Worm (Caenorhabditis elegans): ENCODE measurements around the gene bath-33.
A peak's percentile ranks its signal among the peaks of the same experiment; 100 is the strongest.

Gene bath-33

ce11 chrII:1625666-1626065 lies 19.7 kb upstream of the bath-33 start, which contains the start of gene C08E3.14:
Gene C08E3.14, plus strand, starts transcription at chrII:1625966.
- no peak for TF ChIP-seq ZK546.5 (tag; optimal IDR thresholded peaks at IDR 0.05)
- no peak for TF ChIP-seq nhr-76 (tag; optimal IDR thresholded peaks at IDR 0.05)
- TF ChIP-seq skn-1 (tag; optimal IDR thresholded peaks at IDR 0.05), result no peak
- no peak for TF ChIP-seq ztf-4 (tag; optimal IDR thresholded peaks at IDR 0.05)
- TF ChIP-seq ztf-11 (tag; optimal IDR thresholded peaks at IDR 0.05), result no peak
- TF ChIP-seq lsy-12 (tag; optimal IDR thresholded peaks at IDR 0.05), result no peak
- TF ChIP-seq elt-2 (tag; optimal IDR thresholded peaks at IDR 0.05), result no peak

- TF ChIP-seq ceh-9 (tag; optimal IDR thresholded peaks at IDR 0.05), result no peak
- no peak for TF ChIP-seq nhr-43 (tag; optimal IDR thresholded peaks at IDR 0.05; ENCODE audit: poor library complexity, severe bottlenecking)
- no peak for TF ChIP-seq egl-27 (tag; optimal IDR thresholded peaks at IDR 0.05)
- no peak for TF ChIP-seq skn-1 (tag; optimal IDR thresholded peaks at IDR 0.05)
- TF ChIP-seq ceh-28 (tag; optimal IDR thresholded peaks at IDR 0.05), result no peak
- TF ChIP-seq fkh-10 (GFP tag; optimal IDR thresholded peaks at IDR 0.05), result no peak
- TF ChIP-seq jun-1 (tag; optimal IDR thresholded peaks at IDR 0.05), result no peak
- TF ChIP-seq sea-2 (GFP tag; optimal IDR thresholded peaks at IDR 0.05), result no peak
Observed at ce11 chrII:1624572-1624971, 18.6 kb upstream of the bath-33 start, which contains the start of gene fbxa-160. Gene fbxa-160, minus strand, starts transcription at chrII:1624672.

DNA sequence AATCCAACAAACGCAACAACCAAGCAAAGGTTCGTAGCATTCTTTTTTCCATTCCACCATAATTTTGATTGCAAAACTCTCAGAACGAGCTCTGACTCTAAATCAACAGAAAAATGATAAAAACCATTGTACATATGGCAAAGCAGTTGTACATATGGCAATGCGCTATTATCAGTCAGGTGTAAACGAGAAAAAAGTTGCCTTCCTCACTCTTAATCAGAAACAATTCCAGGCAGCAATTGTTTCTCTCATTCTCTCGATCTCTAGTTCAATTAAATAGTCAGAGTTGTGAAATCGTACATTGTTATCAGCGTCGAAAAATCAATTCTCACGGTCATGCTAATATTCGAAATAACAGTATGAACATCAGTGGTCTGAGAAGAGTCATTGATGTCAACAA lies 15.8 kb upstream of the bath-33 start:
- TF ChIP-seq nhr-76 (tag; optimal IDR thresholded peaks at IDR 0.05), result no peak
- no peak for TF ChIP-seq nhr-11 (tag; optimal IDR thresholded peaks at IDR 0.05)
- TF ChIP-seq ceh-82 (tag; optimal IDR thresholded peaks at IDR 0.05), result no peak
- TF ChIP-seq nhr-237 (tag; optimal IDR thresholded peaks at IDR 0.05), result no peak
- no peak for TF ChIP-seq elt-1 (tag; optimal IDR thresholded peaks at IDR 0.05)
- TF ChIP-seq pha-4 (tag; optimal IDR thresholded peaks at IDR 0.05), result peak; percentile 65
- TF ChIP-seq pqm-1 (tag; optimal IDR thresholded peaks at IDR 0.05), result peak; percentile 84
- TF ChIP-seq nhr-77 (tag; optimal IDR thresholded peaks at IDR 0.05), result no peak
- TF ChIP-seq elt-2 (tag; optimal IDR thresholded peaks at IDR 0.05), result peak; percentile 93
- no peak for TF ChIP-seq zag-1 (tag; optimal IDR thresholded peaks at IDR 0.05)
- no peak for TF ChIP-seq nhr-23 (tag; optimal IDR thresholded peaks at IDR 0.05)
- no peak for TF ChIP-seq nhr-43 (tag; optimal IDR thresholded peaks at IDR 0.05; ENCODE audit: poor library complexity, severe bottlenecking)
- no peak for TF ChIP-seq ceh-9 (tag; optimal IDR thresholded peaks at IDR 0.05)
- no peak for TF ChIP-seq ZK546.5 (tag; optimal IDR thresholded peaks at IDR 0.05)
- TF ChIP-seq ztf-11 (tag; optimal IDR thresholded peaks at IDR 0.05), result no peak
- TF ChIP-seq sea-2 (GFP tag; optimal IDR thresholded peaks at IDR 0.05), result no peak
- TF ChIP-seq jun-1 (tag; optimal IDR thresholded peaks at IDR 0.05), result peak; percentile 67
- no peak for TF ChIP-seq R02D3.7 (tag; optimal IDR thresholded peaks at IDR 0.05)
- no peak for TF ChIP-seq elt-3 (tag; optimal IDR thresholded peaks at IDR 0.05)
- TF ChIP-seq egl-27 (tag; optimal IDR thresholded peaks at IDR 0.05), result no peak
- TF ChIP-seq fkh-10 (GFP tag; optimal IDR thresholded peaks at IDR 0.05), result no peak
- no peak for TF ChIP-seq ceh-28 (tag; optimal IDR thresholded peaks at IDR 0.05)
- no peak for TF ChIP-seq skn-1 (tag; optimal IDR thresholded peaks at IDR 0.05)
- no peak for TF ChIP-seq tbx-2 (tag; optimal IDR thresholded peaks at IDR 0.05)
- TF ChIP-seq egl-5 (tag; optimal IDR thresholded peaks at IDR 0.05), result no peak
- no peak for TF ChIP-seq hmg-11 (tag; optimal IDR thresholded peaks at IDR 0.05)
- no peak for TF ChIP-seq lin-15B (tag; optimal IDR thresholded peaks at IDR 0.05)
- no peak for TF ChIP-seq lin-39 (tag; optimal IDR thresholded peaks at IDR 0.05)
- no peak for TF ChIP-seq unc-62 (GFP tag; optimal IDR thresholded peaks at IDR 0.05)

DNA sequence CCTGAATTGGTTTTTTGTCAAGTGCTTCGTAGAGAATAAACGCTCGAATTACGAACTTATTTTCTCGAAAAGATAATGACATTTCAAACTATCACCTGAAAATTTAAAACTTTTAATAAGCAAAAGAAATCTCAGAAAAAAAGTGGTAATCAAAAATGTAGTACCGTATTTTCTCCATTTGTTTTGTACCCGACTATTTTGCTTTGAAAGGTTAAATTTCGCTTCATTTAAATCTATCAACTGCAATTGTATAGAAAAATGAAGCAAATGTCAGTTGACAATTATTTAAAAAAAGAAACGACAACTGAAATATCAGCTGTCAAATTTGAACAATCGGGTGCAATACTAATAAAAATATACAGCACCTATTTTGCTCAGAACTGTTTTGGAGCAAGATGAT lies 15.2 kb upstream of the bath-33 start, which contains the start of gene fbxa-158:
fbxa-158 (minus strand) TSS at position 101 of the 400 bp plus-strand sequence.
- no peak for TF ChIP-seq ceh-9 (tag; optimal IDR thresholded peaks at IDR 0.05)
- no peak for TF ChIP-seq ztf-11 (tag; optimal IDR thresholded peaks at IDR 0.05)
- no peak for TF ChIP-seq ceh-28 (tag; optimal IDR thresholded peaks at IDR 0.05)
- TF ChIP-seq fkh-2 (tag; optimal IDR thresholded peaks at IDR 0.05), result no peak
- no peak for TF ChIP-seq eor-1 (tag; optimal IDR thresholded peaks at IDR 0.05)
- no peak for TF ChIP-seq aly-2 (tag; optimal IDR thresholded peaks at IDR 0.05)
- no peak for TF ChIP-seq nhr-77 (tag; optimal IDR thresholded peaks at IDR 0.05)
- no peak for TF ChIP-seq elt-1 (tag; optimal IDR thresholded peaks at IDR 0.05)
- TF ChIP-seq nhr-43 (tag; optimal IDR thresholded peaks at IDR 0.05; ENCODE audit: poor library complexity, severe bottlenecking), result no peak
- TF ChIP-seq lin-39 (tag; optimal IDR thresholded peaks at IDR 0.05), result no peak
- no peak for TF ChIP-seq unc-39 (tag; optimal IDR thresholded peaks at IDR 0.05)
- TF ChIP-seq R02D3.7 (tag; optimal IDR thresholded peaks at IDR 0.05), result no peak
- TF ChIP-seq ZK546.5 (tag; optimal IDR thresholded peaks at IDR 0.05), result no peak
